Worm (Caenorhabditis elegans) whole organism, L4 larva: ENCODE data around the gene C45G9.4.

ENCODE experiments used
- F10B5.3 ChIP-seq: sonication (generic microtip); optimal IDR thresholded peaks from 2 replicates; lab custom pipeline; 2016; ENCODE audit warnings: mild to moderate bottlenecking, missing genetic modification characterization, missing compliant biosample characterization
- F37D6.2 ChIP-seq: sonication (generic microtip); optimal IDR thresholded peaks from 2 replicates; lab custom pipeline; 2016; ENCODE audit warnings: mild to moderate bottlenecking, missing genetic modification characterization, missing compliant biosample characterization
- F44E2.7 ChIP-seq: fragments of 200-800 bp; sonication (Bioruptor generic); IDR thresholded peaks from 2 replicates; pipeline ENCODE4 v2.1.2; 2022; ENCODE audit warnings: missing genetic modification characterization, missing compliant biosample characterization
- F49E8.2 ChIP-seq: sonication (generic microtip); optimal IDR thresholded peaks from 2 replicates; lab custom pipeline; 2016; ENCODE audit warnings: missing compliant biosample characterization, mild to moderate bottlenecking, missing genetic modification characterization, borderline replicate concordance
- R02D3.7 ChIP-seq: fragments of 150-350 bp; sonication (generic microtip); optimal IDR thresholded peaks from 3 replicates; lab custom pipeline; 2014; ENCODE audit warnings: missing biosample characterization, missing genetic modification characterization
- T26A8.4 ChIP-seq: fragments of 200-800 bp; sonication (Bioruptor generic); IDR thresholded peaks from 2 replicates; pipeline ENCODE4 v1.3.6; 2022; ENCODE audit warnings: missing genetic modification characterization, missing compliant biosample characterization
- Y48G9A.11 ChIP-seq: fragments of 200-800 bp; sonication (Bioruptor generic); IDR thresholded peaks from 2 replicates; pipeline ENCODE4 v1.3.6; 2022; ENCODE audit warnings: missing genetic modification reagents, missing genetic modification characterization, missing compliant biosample characterization
- Y5F2A.4 ChIP-seq: fragments of 200-800 bp; sonication (Bioruptor generic); optimal IDR thresholded peaks from 2 replicates; lab custom pipeline; 2018; ENCODE audit warnings: mild to moderate bottlenecking, missing genetic modification characterization, missing compliant biosample characterization
- Y75B8A.6 ChIP-seq: fragments of 200-800 bp; sonication (Bioruptor generic); IDR thresholded peaks from 2 replicates; pipeline ENCODE4 v1.3.6; 2022; ENCODE audit warnings: missing genetic modification reagents, missing genetic modification characterization, missing compliant biosample characterization
- ZK337.2 ChIP-seq: fragments of 200-800 bp; sonication (Bioruptor generic); IDR thresholded peaks from 2 replicates; pipeline ENCODE4 v1.3.6; 2022; ENCODE audit warnings: missing genetic modification reagents, missing genetic modification characterization, missing compliant biosample characterization
- ama-1 ChIP-seq: fragments of 150-350 bp; optimal IDR thresholded peaks from 2 replicates; lab custom pipeline; 2014; ENCODE audit warnings: inconsistent platforms, mixed read lengths
- arid-1 ChIP-seq: fragments of 200-800 bp; sonication (Bioruptor generic); conservative IDR thresholded peaks from 2 replicates; pipeline ENCODE4 v1.3.6; 2022; ENCODE audit warnings: missing genetic modification reagents, missing genetic modification characterization, missing compliant biosample characterization
- attf-4 ChIP-seq: sonication (generic microtip); optimal IDR thresholded peaks from 3 replicates; lab custom pipeline; 2017; ENCODE audit warnings: missing biosample characterization, missing genetic modification characterization
- ceh-28 ChIP-seq: fragments of 150-350 bp; optimal IDR thresholded peaks from 2 replicates; lab custom pipeline; 2014; ENCODE audit warnings: missing biosample characterization, missing genetic modification reagents, missing genetic modification characterization
- ceh-32 ChIP-seq: sonication (generic microtip); optimal IDR thresholded peaks from 2 replicates; lab custom pipeline; 2016; ENCODE audit warnings: mild to moderate bottlenecking, missing genetic modification characterization, missing compliant biosample characterization; ENCODE audit not compliant: poor library complexity
- ctbp-1 ChIP-seq: fragments of 200-800 bp; sonication (Bioruptor generic); IDR thresholded peaks from 2 replicates; pipeline ENCODE4 v1.3.6; 2022; ENCODE audit warnings: missing genetic modification reagents, missing genetic modification characterization, missing compliant biosample characterization
- daf-16 ChIP-seq, 3 experiments: sonication (generic microtip); optimal IDR thresholded peaks; 2 replicates each; lab custom pipeline; 2016 to 2017; ENCODE audit warnings: missing genetic modification characterization in 3 of 3, missing genetic modification reagents in 3 of 3, mild to moderate bottlenecking in 2 of 3, missing compliant biosample characterization in 2 of 3, missing biosample characterization in 1 of 3, moderate library complexity in 1 of 3
- daf-19 ChIP-seq: fragments of 200-800 bp; sonication (Bioruptor generic); conservative IDR thresholded peaks from 2 replicates; pipeline ENCODE4 v1.3.6; 2022; ENCODE audit warnings: missing genetic modification characterization, missing compliant biosample characterization
- dmd-6 ChIP-seq: fragments of 200-800 bp; sonication (Bioruptor generic); IDR thresholded peaks from 2 replicates; pipeline ENCODE4 v1.3.6; 2022; ENCODE audit warnings: missing genetic modification reagents, missing genetic modification characterization, missing compliant biosample characterization
- duxl-1 ChIP-seq: sonication (generic microtip); optimal IDR thresholded peaks from 2 replicates; lab custom pipeline; 2016; ENCODE audit warnings: mild to moderate bottlenecking, missing genetic modification characterization, moderate library complexity, missing compliant biosample characterization; ENCODE audit not compliant: poor library complexity
- dve-1 ChIP-seq: sonication (generic microtip); optimal IDR thresholded peaks from 2 replicates; lab custom pipeline; 2017; ENCODE audit warnings: antibody characterized with exemption, mild to moderate bottlenecking, missing genetic modification characterization, missing compliant biosample characterization; ENCODE audit not compliant: insufficient read depth
- egl-43 ChIP-seq: fragments of 200-800 bp; sonication (Bioruptor generic); IDR thresholded peaks from 2 replicates; pipeline ENCODE4 v1.3.6; 2022; ENCODE audit warnings: missing genetic modification reagents, missing genetic modification characterization, missing compliant biosample characterization
- fkh-10 ChIP-seq: fragments of 150-350 bp; optimal IDR thresholded peaks from 2 replicates; lab custom pipeline; 2014; ENCODE audit warnings: missing biosample characterization, missing genetic modification reagents, missing genetic modification characterization
- hlh-11 ChIP-seq: fragments of 200-800 bp; sonication (Bioruptor generic); optimal IDR thresholded peaks from 2 replicates; lab custom pipeline; 2018; ENCODE audit warnings: mild to moderate bottlenecking, missing genetic modification characterization, missing compliant biosample characterization
- hlh-30 ChIP-seq: sonication (generic microtip); optimal IDR thresholded peaks from 2 replicates; lab custom pipeline; 2017; ENCODE audit warnings: antibody characterized with exemption, mild to moderate bottlenecking, missing genetic modification characterization, missing compliant biosample characterization; ENCODE audit not compliant: insufficient read depth
- hmg-1.1 ChIP-seq: fragments of 200-800 bp; sonication (Bioruptor generic); IDR thresholded peaks from 2 replicates; pipeline ENCODE4 v1.3.6; 2022; ENCODE audit warnings: missing genetic modification reagents, missing genetic modification characterization, missing compliant biosample characterization
- jun-1 ChIP-seq: fragments of 150-350 bp; optimal IDR thresholded peaks from 2 replicates; lab custom pipeline; 2014; ENCODE audit warnings: missing biosample characterization, missing genetic modification reagents, missing genetic modification characterization
- lin-1 ChIP-seq: fragments of 200-800 bp; sonication (Bioruptor generic); IDR thresholded peaks from 2 replicates; pipeline ENCODE4 v1.3.6; 2022; ENCODE audit warnings: missing genetic modification reagents, missing genetic modification characterization, missing compliant biosample characterization
- lin-13 ChIP-seq: fragments of 150-350 bp; optimal IDR thresholded peaks from 2 replicates; lab custom pipeline; 2014; ENCODE audit warnings: missing biosample characterization, missing genetic modification reagents, missing genetic modification characterization
- lin-15B ChIP-seq: fragments of 150-350 bp; sonication (generic microtip); optimal IDR thresholded peaks from 3 replicates; lab custom pipeline; 2014; ENCODE audit warnings: missing biosample characterization, missing genetic modification characterization
- lin-38 ChIP-seq: fragments of 200-800 bp; sonication (Bioruptor generic); IDR thresholded peaks from 2 replicates; pipeline ENCODE4 v1.3.6; 2022; ENCODE audit warnings: missing genetic modification reagents, missing genetic modification characterization, missing compliant biosample characterization
- lir-3 ChIP-seq: sonication (generic microtip); optimal IDR thresholded peaks from 2 replicates; lab custom pipeline; 2016; ENCODE audit warnings: mild to moderate bottlenecking, missing genetic modification characterization, missing compliant biosample characterization
- lsy-2 ChIP-seq, 2 experiments: fragments of 150-350 bp in 1 of 2; sonication (generic microtip) in 1 of 2; optimal IDR thresholded peaks; 2 replicates each; lab custom pipeline; 2014 to 2017; ENCODE audit warnings: missing biosample characterization in 2 of 2, missing genetic modification characterization in 2 of 2
- mep-1 ChIP-seq: fragments of 150-350 bp; sonication (generic microtip); optimal IDR thresholded peaks from 3 replicates; lab custom pipeline; 2014; ENCODE audit warnings: missing biosample characterization, missing genetic modification characterization
- nhr-11 ChIP-seq: fragments of 150-350 bp; optimal IDR thresholded peaks from 2 replicates; lab custom pipeline; 2014; ENCODE audit warnings: missing biosample characterization, missing genetic modification characterization
- nhr-25 ChIP-seq: sonication (generic microtip); optimal IDR thresholded peaks from 2 replicates; lab custom pipeline; 2017; ENCODE audit warnings: missing genetic modification characterization, mild to moderate bottlenecking, missing compliant biosample characterization, antibody characterized with exemption, moderate library complexity, borderline replicate concordance; ENCODE audit not compliant: insufficient read depth
- nhr-28 ChIP-seq: fragments of 150-350 bp; optimal IDR thresholded peaks from 2 replicates; lab custom pipeline; 2014; ENCODE audit warnings: missing biosample characterization, missing genetic modification characterization
- nhr-41 ChIP-seq: fragments of 200-800 bp; sonication (Bioruptor generic); IDR thresholded peaks from 2 replicates; pipeline ENCODE4 v1.3.6; 2022; ENCODE audit warnings: missing genetic modification reagents, missing genetic modification characterization, missing compliant biosample characterization
- nhr-42 ChIP-seq: fragments of 200-800 bp; sonication (Bioruptor generic); IDR thresholded peaks from 2 replicates; pipeline ENCODE4 v1.3.6; 2022; ENCODE audit warnings: missing genetic modification characterization, missing compliant biosample characterization
- nhr-48 ChIP-seq: sonication (generic microtip); optimal IDR thresholded peaks from 2 replicates; lab custom pipeline; 2016; ENCODE audit warnings: mild to moderate bottlenecking, missing genetic modification characterization, missing compliant biosample characterization
- nhr-6 ChIP-seq: fragments of 150-350 bp; optimal IDR thresholded peaks from 2 replicates; lab custom pipeline; 2014; ENCODE audit warnings: missing biosample characterization, missing genetic modification characterization
- nhr-76 ChIP-seq: fragments of 150-350 bp; optimal IDR thresholded peaks from 2 replicates; lab custom pipeline; 2014; ENCODE audit warnings: missing biosample characterization, missing genetic modification characterization
- sdz-12 ChIP-seq: fragments of 200-800 bp; sonication (Bioruptor generic); optimal IDR thresholded peaks from 2 replicates; lab custom pipeline; 2018; ENCODE audit warnings: mild to moderate bottlenecking, missing genetic modification characterization, missing compliant biosample characterization
- set-16 ChIP-seq: fragments of 200-800 bp; sonication (Bioruptor generic); IDR thresholded peaks from 2 replicates; pipeline ENCODE4 v1.3.6; 2022; ENCODE audit warnings: missing genetic modification reagents, missing genetic modification characterization, missing compliant biosample characterization
- tag-97 ChIP-seq: fragments of 200-800 bp; sonication (Bioruptor generic); IDR thresholded peaks from 2 replicates; pipeline ENCODE4 v1.3.6; 2022; ENCODE audit warnings: missing genetic modification characterization, missing compliant biosample characterization
- unc-130 ChIP-seq: sonication (generic microtip); optimal IDR thresholded peaks from 2 replicates; lab custom pipeline; 2016; ENCODE audit warnings: missing genetic modification reagents, missing genetic modification characterization, missing compliant biosample characterization
- zip-11 ChIP-seq: fragments of 200-800 bp; sonication (Bioruptor generic); IDR thresholded peaks from 2 replicates; pipeline ENCODE4 v1.3.6; 2022; ENCODE audit warnings: missing genetic modification characterization, missing compliant biosample characterization
- ztf-11 ChIP-seq: fragments of 150-350 bp; optimal IDR thresholded peaks from 2 replicates; lab custom pipeline; 2014; ENCODE audit warnings: missing biosample characterization, missing genetic modification characterization

C45G9.4 gene

DNA sequence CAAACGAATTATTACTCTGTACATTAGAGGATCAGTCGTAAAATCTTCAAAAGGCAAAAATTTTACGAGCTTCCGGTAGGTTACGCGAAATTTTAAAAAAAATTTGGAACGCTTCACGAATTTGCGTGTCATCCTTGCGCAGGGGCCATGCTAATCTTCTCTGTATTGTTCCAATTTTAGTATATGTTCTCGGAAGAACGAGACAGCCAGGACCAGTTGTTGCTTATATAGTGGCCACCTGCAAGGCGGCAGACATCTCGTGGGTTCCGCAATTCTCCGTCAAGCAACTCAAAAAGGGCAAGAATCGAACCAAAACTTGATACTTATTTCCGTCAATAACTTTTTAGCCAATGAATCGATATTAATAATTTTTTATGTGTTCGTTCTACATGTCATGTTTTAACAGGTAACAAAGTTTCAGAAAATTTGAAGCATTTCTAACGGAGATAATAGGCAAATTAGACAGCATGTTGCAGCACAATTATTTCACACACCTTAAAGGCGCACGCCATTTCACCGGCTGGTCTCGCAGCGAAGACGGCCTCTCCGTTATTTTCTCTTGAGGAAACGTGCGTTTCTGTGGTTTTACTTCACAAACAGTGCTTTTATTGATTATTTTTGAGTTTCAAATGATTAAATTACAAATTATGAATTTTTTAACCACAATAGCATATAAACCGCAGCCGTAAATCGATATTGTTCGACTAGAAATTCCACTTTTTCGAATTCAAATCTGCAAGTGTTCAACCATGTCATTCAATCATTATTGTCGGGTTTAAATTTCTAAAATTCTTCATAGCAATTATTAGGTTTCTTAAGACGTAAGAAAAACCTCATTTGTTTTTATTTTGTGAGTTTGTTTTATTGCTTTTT lies 18.4 kb downstream of the C45G9.4 start (continued):
- peak; percentile 61 for TF ChIP-seq nhr-25
- no peak for TF ChIP-seq nhr-11 (tag; lab: Kevin White, UChicago)
- peak; percentile 38 for TF ChIP-seq jun-1
- TF ChIP-seq lin-15B (tag; lab: Kevin White, UChicago) = no peak
- TF ChIP-seq lin-38 (GFP tag; lab: Robert Waterston, UW) = peak; percentile 90
- TF ChIP-seq nhr-76 = no peak
- TF ChIP-seq sdz-12 (GFP tag; lab: Kevin White, UChicago) = peak; percentile 67
- TF ChIP-seq ama-1 (lab: Kevin White, UChicago) = peak; percentile 41
- peak; percentile 87 for TF ChIP-seq daf-19 (GFP tag; lab: Robert Waterston, UW)
- peak; percentile 82 for TF ChIP-seq lir-3
- peak; percentile 93 for TF ChIP-seq F49E8.2 (tag; lab: Kevin White, UChicago)
- TF ChIP-seq Y75B8A.6 (GFP tag; lab: Robert Waterston, UW) = peak; percentile 94
- TF ChIP-seq hlh-11 = peak; percentile 83
- TF ChIP-seq attf-4 (tag; lab: Kevin White, UChicago) = no peak
- TF ChIP-seq nhr-41 (GFP tag; lab: Robert Waterston, UW) = peak; percentile 61
- TF ChIP-seq lsy-2 (tag; optimal IDR thresholded peaks at IDR 0.05; lab: Kevin White, UChicago) = peak; percentile 48 to 78
- 0 out of 2 replicates have a peak, but pooled peaks have one; percentile 75 for TF ChIP-seq F44E2.7 (GFP tag; lab: Robert Waterston, UW)
- TF ChIP-seq Y48G9A.11 (GFP tag; lab: Robert Waterston, UW) = peak; percentile 87
- peak; percentile 18 for TF ChIP-seq R02D3.7 (tag; lab: Kevin White, UChicago)
- TF ChIP-seq tag-97 = no peak
- TF ChIP-seq nhr-6 = peak; percentile 46
- peak; percentile 42; the same call in 1 of the 2 replicates for TF ChIP-seq set-16 (GFP tag; lab: Robert Waterston, UW)
- peak; percentile 18 for TF ChIP-seq hlh-30 (tag; lab: Kevin White, UChicago)
- peak; percentile 46 for TF ChIP-seq unc-130 (GFP tag; lab: Kevin White, UChicago)
- TF ChIP-seq arid-1 (GFP tag; lab: Robert Waterston, UW) = peak; percentile 95
- TF ChIP-seq dve-1 (tag; lab: Kevin White, UChicago) = peak; percentile 84
- TF ChIP-seq dmd-6 = peak; percentile 67
- TF ChIP-seq fkh-10 (GFP tag; lab: Kevin White, UChicago) = peak; percentile 70
- TF ChIP-seq F10B5.3 = peak; percentile 83
- TF ChIP-seq zip-11 (GFP tag; lab: Robert Waterston, UW) = 0 out of 2 replicates have a peak, but pooled peaks have one; percentile 28
- peak; percentile 86 for TF ChIP-seq mep-1
- TF ChIP-seq hmg-1.1 = peak; percentile 93
- TF ChIP-seq egl-43 = peak; percentile 94
- peak; percentile 60 for TF ChIP-seq lin-13 (GFP tag; lab: Kevin White, UChicago)
- TF ChIP-seq lin-1 (GFP tag; lab: Robert Waterston, UW) = peak; percentile 73; the same call in 1 of the 2 replicates
- peak; percentile 68 for TF ChIP-seq ZK337.2 (GFP tag; lab: Robert Waterston, UW)
- peak; percentile 75 for TF ChIP-seq F37D6.2 (tag; lab: Kevin White, UChicago)
- TF ChIP-seq ceh-28 (tag; lab: Kevin White, UChicago) = no peak
- peak; percentile 76 to 83 for TF ChIP-seq daf-16 (GFP tag; optimal IDR thresholded peaks at IDR 0.05; lab: Kevin White, UChicago)
- peak; percentile 56 for TF ChIP-seq daf-16 (tag; optimal IDR thresholded peaks at IDR 0.05; lab: Kevin White, UChicago)
- peak; percentile 90 for TF ChIP-seq ctbp-1 (GFP tag; lab: Robert Waterston, UW)
- TF ChIP-seq ztf-11 (tag; lab: Kevin White, UChicago) = no peak
- peak; percentile 86 for TF ChIP-seq nhr-48 (tag; lab: Kevin White, UChicago)
- TF ChIP-seq nhr-28 (tag; lab: Kevin White, UChicago) = peak; percentile 70
- TF ChIP-seq duxl-1 (tag; lab: Kevin White, UChicago) = peak; percentile 87
- TF ChIP-seq nhr-42 (GFP tag; lab: Robert Waterston, UW) = peak; percentile 93
- TF ChIP-seq T26A8.4 (GFP tag; lab: Robert Waterston, UW) = peak; percentile 95
- peak; percentile 60 for TF ChIP-seq ceh-32 (tag; lab: Kevin White, UChicago)
- TF ChIP-seq Y5F2A.4 (GFP tag; lab: Kevin White, UChicago) = peak; percentile 84
